2 worm cellular contexts compared by ENCODE assay signal in the genomic region with DNA sequence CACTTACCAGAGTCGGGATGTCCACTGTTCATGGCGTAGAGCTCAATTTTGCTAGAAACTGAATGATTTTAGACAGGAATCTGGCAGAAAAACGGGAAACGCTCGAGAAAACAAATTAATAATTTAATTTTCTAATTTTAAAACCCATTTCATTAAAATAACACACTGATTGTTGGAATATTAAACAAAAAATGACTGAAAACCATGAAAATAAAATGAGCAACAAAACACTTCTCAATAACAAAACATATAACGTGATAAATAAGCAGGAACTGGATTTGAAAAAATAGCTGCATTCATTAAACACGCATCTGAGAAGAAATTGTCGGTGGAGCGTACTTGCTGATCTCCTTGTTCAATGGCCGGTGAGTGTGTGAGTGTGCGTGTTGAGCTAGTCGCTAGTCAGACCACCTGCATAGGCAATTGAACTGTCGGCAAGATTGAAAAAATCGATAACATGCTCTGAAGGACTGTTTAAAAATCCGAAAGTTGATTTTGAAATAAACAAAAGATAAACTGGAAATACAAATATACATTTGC.
TF ChIP-seq lines count a peak whose summit lies in the region.

A gene (minus strand): TSS at position 51 of the 540 bp plus-strand sequence.

TF ChIP-seq in whole organism, L2 larva, 48 proteins besides CTCF, POLR2A, EP300 and RAD21 (continued from another document):
- peak; percentile 29 for TF ChIP-seq crh-2 (tag; optimal IDR thresholded peaks at IDR 0.05; lab: Kevin White, UChicago)
- TF ChIP-seq nhr-77 (tag; optimal IDR thresholded peaks at IDR 0.05; lab: Kevin White, UChicago), result no peak
- TF ChIP-seq C34F6.9 (tag; optimal IDR thresholded peaks at IDR 0.05; lab: Kevin White, UChicago), result peak; percentile 62
- no peak for TF ChIP-seq snpc-4 (tag; optimal IDR thresholded peaks at IDR 0.05; lab: Kevin White, UChicago)
- no peak for TF ChIP-seq ztf-11 (tag; optimal IDR thresholded peaks at IDR 0.05; lab: Kevin White, UChicago)
- TF ChIP-seq nhr-6 (tag; optimal IDR thresholded peaks at IDR 0.05; lab: Kevin White, UChicago), result no peak
- TF ChIP-seq nhr-25 (tag; optimal IDR thresholded peaks at IDR 0.05; lab: Kevin White, UChicago), result peak; percentile 3
- TF ChIP-seq peb-1 (tag; optimal IDR thresholded peaks at IDR 0.05; lab: Kevin White, UChicago), result no peak
- TF ChIP-seq nhr-10 (tag; optimal IDR thresholded peaks at IDR 0.05; lab: Kevin White, UChicago), result no peak
- no peak for TF ChIP-seq lsy-2 (tag; optimal IDR thresholded peaks at IDR 0.05; lab: Kevin White, UChicago)
- TF ChIP-seq ztf-1 (GFP tag; conservative IDR thresholded peaks at IDR 0.05; lab: Robert Waterston, UW), result no peak
- no peak for TF ChIP-seq nhr-12 (tag; optimal IDR thresholded peaks at IDR 0.05; lab: Kevin White, UChicago)
- TF ChIP-seq mdl-1 (tag; optimal IDR thresholded peaks at IDR 0.05; lab: Kevin White, UChicago), result no peak
- no peak for TF ChIP-seq elt-3 (tag; optimal IDR thresholded peaks at IDR 0.05; lab: Kevin White, UChicago)
- no peak for TF ChIP-seq sem-4 (tag; optimal IDR thresholded peaks at IDR 0.05; lab: Kevin White, UChicago)
- TF ChIP-seq skn-1 (tag; optimal IDR thresholded peaks at IDR 0.05; lab: Kevin White, UChicago), result no peak
- TF ChIP-seq R02D3.7 (tag; optimal IDR thresholded peaks at IDR 0.05; lab: Kevin White, UChicago), result no peak
- TF ChIP-seq nhr-129 (tag; optimal IDR thresholded peaks at IDR 0.05; lab: Kevin White, UChicago), result peak; percentile 70
- TF ChIP-seq nhr-11 (tag; optimal IDR thresholded peaks at IDR 0.05; lab: Kevin White, UChicago), result no peak
- TF ChIP-seq lin-11 (tag; optimal IDR thresholded peaks at IDR 0.05; lab: Kevin White, UChicago), result peak; percentile 24
- no peak for TF ChIP-seq ztf-4 (tag; optimal IDR thresholded peaks at IDR 0.05; lab: Kevin White, UChicago)
- TF ChIP-seq nhr-23 (tag; optimal IDR thresholded peaks at IDR 0.05; lab: Kevin White, UChicago), result no peak
- TF ChIP-seq egl-27 (tag; optimal IDR thresholded peaks at IDR 0.05; lab: Kevin White, UChicago), result no peak
- no peak for TF ChIP-seq alr-1 (tag; optimal IDR thresholded peaks at IDR 0.05; lab: Kevin White, UChicago)
- no peak for TF ChIP-seq dmd-4 (tag; optimal IDR thresholded peaks at IDR 0.05; lab: Kevin White, UChicago)
- TF ChIP-seq lin-13 (GFP tag; optimal IDR thresholded peaks at IDR 0.05; lab: Kevin White, UChicago), result no peak
- TF ChIP-seq sma-3 (GFP tag; optimal IDR thresholded peaks at IDR 0.05; lab: Kevin White, UChicago), result no peak
TF ChIP-seq in whole organism, L2 larva: peak in this region for 8.

TF ChIP-seq in whole organism, L4 larva, 104 proteins besides CTCF, POLR2A, EP300 and RAD21 (continued from another document):
- TF ChIP-seq dmd-6 (GFP tag; IDR thresholded peaks at IDR 0.05; lab: Robert Waterston, UW), result no peak; the same call in 1 of the 2 replicates
- TF ChIP-seq ceh-62 (tag; optimal IDR thresholded peaks at IDR 0.05; lab: Kevin White, UChicago), result no peak
- TF ChIP-seq lin-15B (tag; optimal IDR thresholded peaks at IDR 0.05; lab: Kevin White, UChicago), result no peak
- no peak for TF ChIP-seq lim-7 (GFP tag; IDR thresholded peaks at IDR 0.05; lab: Robert Waterston, UW)
- TF ChIP-seq nhr-77 (tag; optimal IDR thresholded peaks at IDR 0.05; lab: Kevin White, UChicago), result peak; percentile 58
- TF ChIP-seq F44E2.7 (GFP tag; IDR thresholded peaks at IDR 0.05; lab: Robert Waterston, UW), result no peak
- TF ChIP-seq mxl-3 (GFP tag; optimal IDR thresholded peaks at IDR 0.05; lab: Kevin White, UChicago), result peak; percentile 26
- no peak for TF ChIP-seq lsy-2 (tag; optimal IDR thresholded peaks at IDR 0.05; lab: Kevin White, UChicago)
- no peak for TF ChIP-seq pha-4 (GFP tag; IDR thresholded peaks at IDR 0.05; lab: Robert Waterston, UW)
- TF ChIP-seq pha-4 (tag; optimal IDR thresholded peaks at IDR 0.05; lab: Kevin White, UChicago), result no peak
- peak; percentile 67 for TF ChIP-seq hlh-11 (tag; optimal IDR thresholded peaks at IDR 0.05; lab: Kevin White, UChicago)
- no peak for TF ChIP-seq ceh-20 (GFP tag; IDR thresholded peaks at IDR 0.05; lab: Robert Waterston, UW)
- peak; percentile 46 for TF ChIP-seq lin-13 (GFP tag; optimal IDR thresholded peaks at IDR 0.05; lab: Kevin White, UChicago)
- TF ChIP-seq lin-39 (tag; optimal IDR thresholded peaks at IDR 0.05; lab: Kevin White, UChicago), result no peak
- TF ChIP-seq jun-1 (tag; optimal IDR thresholded peaks at IDR 0.05; lab: Kevin White, UChicago), result no peak
- TF ChIP-seq lir-3 (tag; optimal IDR thresholded peaks at IDR 0.05; lab: Kevin White, UChicago), result no peak
- no peak for TF ChIP-seq ces-1 (GFP tag; optimal IDR thresholded peaks at IDR 0.05; lab: Kevin White, UChicago)
- no peak for TF ChIP-seq duxl-1 (tag; optimal IDR thresholded peaks at IDR 0.05; lab: Kevin White, UChicago; ENCODE audit: poor library complexity)
- TF ChIP-seq aha-1 (tag; lab: Kevin White, UChicago), result no peak
- no peak for TF ChIP-seq daf-16 (GFP tag; optimal IDR thresholded peaks at IDR 0.05; lab: Kevin White, UChicago)
- TF ChIP-seq daf-16 (tag; optimal IDR thresholded peaks at IDR 0.05; lab: Kevin White, UChicago), result peak; percentile 25
- TF ChIP-seq nhr-237 (tag; optimal IDR thresholded peaks at IDR 0.05; lab: Kevin White, UChicago), result no peak
- no peak for TF ChIP-seq nhr-41 (GFP tag; IDR thresholded peaks at IDR 0.05; lab: Robert Waterston, UW)
- peak; percentile 53 for TF ChIP-seq dve-1 (tag; optimal IDR thresholded peaks at IDR 0.05; lab: Kevin White, UChicago; ENCODE audit: insufficient read depth)
- TF ChIP-seq attf-4 (tag; optimal IDR thresholded peaks at IDR 0.05; lab: Kevin White, UChicago), result no peak
- no peak for TF ChIP-seq ctbp-1 (GFP tag; IDR thresholded peaks at IDR 0.05; lab: Robert Waterston, UW)
- peak in 1 of 2 experiments; percentile 33 for TF ChIP-seq mdl-1 (tag; optimal IDR thresholded peaks at IDR 0.05; lab: Kevin White, UChicago)
- no peak for TF ChIP-seq Y105C5A.15 (GFP tag; IDR thresholded peaks at IDR 0.05; lab: Robert Waterston, UW)
- TF ChIP-seq dpl-1 (GFP tag; optimal IDR thresholded peaks at IDR 0.05; lab: Kevin White, UChicago), result peak; percentile 14
